Worm (Caenorhabditis elegans) whole organism, L4/young adult: ENCODE data around the gene mfsd-12.
A peak's percentile ranks its signal among the peaks of the same experiment; 100 is the strongest.

Experiments used
- W03F9.2 ChIP-seq: fragments of 150-350 bp; optimal IDR thresholded peaks from 2 replicates; lab custom pipeline; 2014; ENCODE audit warnings: missing biosample characterization, missing genetic modification characterization
- dao-5 ChIP-seq: sonication (generic microtip); optimal IDR thresholded peaks from 2 replicates; lab custom pipeline; 2016; ENCODE audit warnings: missing genotype, missing genetic modification characterization, moderate library complexity, missing compliant biosample characterization
- him-1 ChIP-seq: sonication (generic microtip); optimal IDR thresholded peaks from 2 replicates; lab custom pipeline; 2016; ENCODE audit warnings: missing genotype, missing genetic modification reagents, missing genetic modification characterization, missing compliant biosample characterization

ce11 chrX:4620019-4620418, 47.9 kb upstream of the mfsd-12 start:
- TF ChIP-seq dao-5 (no peak), him-1 (tag; lab: Kevin White, UChicago) (peak; percentile 22), W03F9.2 (tag; lab: Kevin White, UChicago) (no peak)
